Worm (Caenorhabditis elegans): Measurements from ENCODE around the gene nhr-48.

The nhr-48 gene

ce11 chrX:15766147-15766546, 58.1 kb downstream of the nhr-48 start, which contains the start of gene bus-17:
TSS of gene bus-17 (minus strand) at chrX:15766354.
- no peak for TF ChIP-seq ceh-6 (GFP tag; optimal IDR thresholded peaks at IDR 0.05)
- no peak for TF ChIP-seq hlh-6 (tag; optimal IDR thresholded peaks at IDR 0.05)
- no peak for TF ChIP-seq Y22D7AL.16 (tag; optimal IDR thresholded peaks at IDR 0.05)
- no peak for TF ChIP-seq ceh-22 (tag; optimal IDR thresholded peaks at IDR 0.05)
- no peak for TF ChIP-seq syd-9 (tag; optimal IDR thresholded peaks at IDR 0.05)
- TF ChIP-seq pqm-1 (tag; optimal IDR thresholded peaks at IDR 0.05), result no peak
- TF ChIP-seq sox-4 (tag; optimal IDR thresholded peaks at IDR 0.05), result no peak
- TF ChIP-seq elt-4 (tag; optimal IDR thresholded peaks at IDR 0.05), result no peak
- no peak for TF ChIP-seq ceh-14 (tag; optimal IDR thresholded peaks at IDR 0.05)
- TF ChIP-seq fkh-6 (tag; optimal IDR thresholded peaks at IDR 0.05), result no peak
- TF ChIP-seq che-1 (tag; optimal IDR thresholded peaks at IDR 0.05), result no peak

Measured in whole organism, late embryonic.